Fruit fly (Drosophila melanogaster) whole organism, wandering third instar larva: ENCODE measurements around the gene mRpL36.

Experiments used
- Abd-B ChIP-seq: fragments of >200 bp; optimal IDR thresholded peaks from 2 replicates; lab custom pipeline; 2017; ENCODE audit warnings: missing biosample characterization, missing genetic modification characterization
- Mio ChIP-seq: sonication (Bioruptor generic); optimal IDR thresholded peaks from 2 replicates; lab custom pipeline; 2016; ENCODE audit warnings: missing biosample characterization, missing genetic modification characterization
- OdsH ChIP-seq: fragments of 200-800 bp; sonication (Bioruptor generic); optimal IDR thresholded peaks from 2 replicates; lab custom pipeline; 2016; ENCODE audit warnings: missing biosample characterization, mild to moderate bottlenecking, missing genetic modification characterization
- br ChIP-seq: fragments of 200-800 bp; sonication (Bioruptor generic); optimal IDR thresholded peaks from 2 replicates; lab custom pipeline; 2016; ENCODE audit warnings: missing biosample characterization, missing genetic modification characterization
- jim ChIP-seq: fragments of 175-275, 200-325 bp; sonication (Bioruptor generic); optimal IDR thresholded peaks from 2 replicates; lab custom pipeline; 2016; ENCODE audit warnings: missing biosample characterization, mild to moderate bottlenecking, missing genetic modification characterization
- usp ChIP-seq: fragments of >200 bp; optimal IDR thresholded peaks from 2 replicates; lab custom pipeline; 2017; ENCODE audit warnings: missing biosample characterization, missing genetic modification characterization

DNA sequence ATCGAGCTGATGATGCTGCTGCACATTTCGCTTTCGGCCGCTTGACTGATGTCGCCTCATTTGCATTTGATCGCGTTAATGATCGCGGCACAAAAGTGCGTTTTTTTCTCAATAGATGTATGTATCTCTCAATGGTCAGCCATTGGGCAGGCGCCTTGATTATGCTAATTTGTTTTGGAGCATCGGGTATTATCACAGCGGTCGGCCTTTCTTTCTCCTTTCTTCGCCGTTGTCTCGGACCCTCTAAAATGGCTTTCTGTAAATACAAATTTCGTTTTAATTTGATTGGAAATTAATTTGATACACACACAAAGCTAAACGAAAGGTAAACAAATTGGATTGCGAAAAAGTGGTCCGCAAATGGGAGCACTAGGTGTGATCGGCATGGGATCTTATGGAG lies 30.4 kb upstream of the mRpL36 start:
- no peak for TF ChIP-seq jim
- no peak for TF ChIP-seq Mio (GFP tag; lab: Kevin White, UChicago)
- no peak for TF ChIP-seq Abd-B (GFP tag; lab: Kevin White, UChicago)
- TF ChIP-seq br: no peak
- TF ChIP-seq OdsH (GFP tag; lab: Kevin White, UChicago): no peak
- TF ChIP-seq usp (GFP tag; lab: Kevin White, UChicago): no peak
